Fruit fly (Drosophila melanogaster) whole organism, prepupa: ENCODE data around the gene CG42592.

Experiments used
- Blimp-1 ChIP-seq: fragments of 200-800 bp; sonication (Bioruptor generic); optimal IDR thresholded peaks from 3 replicates; lab custom pipeline; 2017; ENCODE audit warnings: missing biosample characterization, missing genetic modification characterization, mild to moderate bottlenecking, moderate library complexity, missing genetic modification reagents
- CG10631 ChIP-seq: fragments of 200-800 bp; sonication (Bioruptor generic); optimal IDR thresholded peaks from 2 replicates; lab custom pipeline; 2016; ENCODE audit warnings: missing biosample characterization, missing genetic modification characterization
- CG11762 ChIP-seq: fragments of 200-800 bp; sonication (Bioruptor generic); optimal IDR thresholded peaks from 3 replicates; lab custom pipeline; 2016; ENCODE audit warnings: missing biosample characterization, missing genetic modification characterization; ENCODE audit not compliant: insufficient read depth
- CG15336 ChIP-seq: fragments of 200-800 bp; sonication (Bioruptor generic); IDR thresholded peaks from 2 replicates; pipeline ENCODE4 v1.3.6; 2022; ENCODE audit warnings: missing biosample characterization, missing genetic modification characterization
- CG1621 ChIP-seq: fragments of 200-800 bp; sonication (Bioruptor generic); optimal IDR thresholded peaks from 3 replicates; lab custom pipeline; 2018; ENCODE audit warnings: missing biosample characterization, mild to moderate bottlenecking, missing genetic modification characterization
- CG31627 ChIP-seq: fragments of 200-800 bp; sonication (Bioruptor generic); optimal IDR thresholded peaks from 3 replicates; lab custom pipeline; 2016; ENCODE audit warnings: missing biosample characterization, missing genetic modification characterization
- CG6163 ChIP-seq: fragments of 200-800 bp; sonication (Bioruptor generic); IDR thresholded peaks from 3 replicates; pipeline ENCODE4 v1.3.6; 2022; ENCODE audit warnings: missing biosample characterization, missing genetic modification characterization
- CG6792 ChIP-seq: fragments of 200-800 bp; sonication (Bioruptor generic); optimal IDR thresholded peaks from 3 replicates; lab custom pipeline; 2016; ENCODE audit warnings: missing biosample characterization, missing genetic modification characterization
- CG8119 ChIP-seq: fragments of 200-800 bp; sonication (Bioruptor generic); IDR thresholded peaks from 3 replicates; pipeline ENCODE4 v1.3.6; 2022; ENCODE audit warnings: missing biosample characterization, missing genetic modification characterization
- CG9139 ChIP-seq: fragments of 200-800 bp; sonication (Bioruptor generic); optimal IDR thresholded peaks from 3 replicates; lab custom pipeline; 2017; ENCODE audit warnings: missing biosample characterization, mild to moderate bottlenecking, missing genetic modification characterization
- Eip75B ChIP-seq: fragments of 200-800 bp; sonication (Bioruptor generic); optimal IDR thresholded peaks from 3 replicates; lab custom pipeline; 2016; ENCODE audit warnings: missing biosample characterization, missing genetic modification characterization
- Eip78C ChIP-seq: fragments of 200-800 bp; sonication (Bioruptor generic); peaks from one replicate; lab custom pipeline; 2016; ENCODE audit warnings: missing biosample characterization, missing genetic modification characterization
- Eip93F ChIP-seq: fragments of 200-800 bp; sonication (Bioruptor generic); optimal IDR thresholded peaks from 2 replicates; lab custom pipeline; 2016; ENCODE audit warnings: missing biosample characterization, mild to moderate bottlenecking, missing genetic modification characterization
- Ets21C ChIP-seq: fragments of 200-800 bp; sonication (Bioruptor generic); optimal IDR thresholded peaks from 3 replicates; lab custom pipeline; 2016; ENCODE audit warnings: missing biosample characterization, missing genetic modification characterization
- Gug ChIP-seq: fragments of 200-800 bp; sonication (Bioruptor generic); IDR thresholded peaks from 2 replicates; pipeline ENCODE4 v1.3.6; 2022; ENCODE audit warnings: missing biosample characterization, missing genetic modification characterization
- Hr39 ChIP-seq: fragments of 200-800 bp; sonication (Bioruptor generic); optimal IDR thresholded peaks from 2 replicates; lab custom pipeline; 2016; ENCODE audit warnings: missing biosample characterization, missing genetic modification characterization
- Hr4 ChIP-seq: fragments of 200-800 bp; sonication (Bioruptor generic); optimal IDR thresholded peaks from 3 replicates; lab custom pipeline; 2016; ENCODE audit warnings: missing biosample characterization, missing genetic modification characterization
- Lpt ChIP-seq: fragments of 200-800 bp; sonication (Bioruptor generic); optimal IDR thresholded peaks from 3 replicates; lab custom pipeline; 2016; ENCODE audit warnings: missing biosample characterization, missing genetic modification characterization
- Sox14 ChIP-seq: fragments of 200-800 bp; sonication (Bioruptor generic); optimal IDR thresholded peaks from 3 replicates; lab custom pipeline; 2016; ENCODE audit warnings: missing biosample characterization, missing genetic modification characterization
- cyc ChIP-seq: fragments of 200-800 bp; sonication (Bioruptor generic); optimal IDR thresholded peaks from 3 replicates; lab custom pipeline; 2016; ENCODE audit warnings: missing biosample characterization, missing genetic modification characterization
- dac ChIP-seq: fragments of 200-800 bp; sonication (Bioruptor generic); optimal IDR thresholded peaks from 2 replicates; lab custom pipeline; 2017; ENCODE audit warnings: missing biosample characterization, mild to moderate bottlenecking, missing genetic modification characterization
- dsx ChIP-seq: fragments of 200-800 bp; optimal IDR thresholded peaks from 3 replicates; lab custom pipeline; 2019; ENCODE audit warnings: missing biosample characterization, mild to moderate bottlenecking, missing genetic modification characterization, moderate library complexity; ENCODE audit not compliant: poor library complexity, severe bottlenecking
- esn ChIP-seq: fragments of 200-800 bp; sonication (Bioruptor generic); optimal IDR thresholded peaks from 2 replicates; lab custom pipeline; 2016; ENCODE audit warnings: missing biosample characterization, mild to moderate bottlenecking, missing genetic modification characterization, moderate library complexity
- fd59A ChIP-seq: fragments of 200-800 bp; sonication (Bioruptor generic); optimal IDR thresholded peaks from 2 replicates; lab custom pipeline; 2017; ENCODE audit warnings: missing biosample characterization, mild to moderate bottlenecking, missing genetic modification characterization, missing genetic modification reagents
- fd85E ChIP-seq: fragments of 200-800 bp; sonication (Bioruptor generic); optimal IDR thresholded peaks from 3 replicates; lab custom pipeline; 2016; ENCODE audit warnings: missing biosample characterization, missing genetic modification characterization
- fkh ChIP-seq: fragments of 200-800 bp; sonication (Bioruptor generic); optimal IDR thresholded peaks from 3 replicates; lab custom pipeline; 2017; ENCODE audit warnings: missing biosample characterization, mild to moderate bottlenecking, missing genetic modification characterization, moderate library complexity
- lz ChIP-seq: fragments of 200-800 bp; sonication (Bioruptor generic); optimal IDR thresholded peaks from 3 replicates; lab custom pipeline; 2016; ENCODE audit warnings: missing biosample characterization, missing genetic modification characterization
- net ChIP-seq: fragments of 200-800 bp; sonication (Bioruptor generic); optimal IDR thresholded peaks from 3 replicates; lab custom pipeline; 2016; ENCODE audit warnings: missing biosample characterization, missing genetic modification characterization
- pdm3 ChIP-seq: fragments of 200-800 bp; sonication (Bioruptor generic); optimal IDR thresholded peaks from 3 replicates; lab custom pipeline; 2016; ENCODE audit warnings: missing biosample characterization, missing genetic modification characterization
- spab ChIP-seq: fragments of 200-800 bp; sonication (Bioruptor generic); optimal IDR thresholded peaks from 2 replicates; lab custom pipeline; 2017; ENCODE audit warnings: missing biosample characterization, mild to moderate bottlenecking, missing genetic modification characterization, missing genetic modification reagents
- svp ChIP-seq: fragments of 200-800 bp; sonication (Bioruptor generic); peaks from one replicate; lab custom pipeline; 2016; ENCODE audit warnings: missing biosample characterization, missing genetic modification characterization

The CG42592 gene

dm6 chr3R:29835710-29836049, 408 bp downstream of the CG42592 start, which contains the start of gene Prtl99C:
TSS of gene Prtl99C (plus strand) at chr3R:29835950.
- no peak for TF ChIP-seq CG11762 (GFP tag; lab: Kevin White, UChicago)
- TF ChIP-seq CG15336 (GFP tag; lab: Robert Waterston, UW): no peak
- TF ChIP-seq CG8119 (GFP tag; lab: Robert Waterston, UW): no peak
- no peak for TF ChIP-seq spab (GFP tag; lab: Kevin White, UChicago)
- TF ChIP-seq CG31627 (GFP tag; lab: Kevin White, UChicago): no peak
- no peak for TF ChIP-seq Lpt (GFP tag; lab: Kevin White, UChicago)
- TF ChIP-seq cyc: no peak
- TF ChIP-seq Ets21C (GFP tag; lab: Kevin White, UChicago): no peak
- TF ChIP-seq svp (GFP tag; lab: Kevin White, UChicago): no peak
- no peak for TF ChIP-seq CG9139 (GFP tag; lab: Kevin White, UChicago)
- TF ChIP-seq fd85E: no peak
- TF ChIP-seq Gug (GFP tag; lab: Robert Waterston, UW): no peak
- no peak for TF ChIP-seq Eip93F
- no peak for TF ChIP-seq pdm3 (GFP tag; lab: Kevin White, UChicago)

- TF ChIP-seq CG10631 (GFP tag; lab: Kevin White, UChicago): peak; percentile 1
- peak; percentile 16 for TF ChIP-seq esn (GFP tag; lab: Kevin White, UChicago)
- TF ChIP-seq CG6792 (GFP tag; lab: Kevin White, UChicago): no peak
- TF ChIP-seq CG1621 (tag; lab: Kevin White, UChicago): peak; percentile 30
- no peak for TF ChIP-seq dsx (GFP tag; lab: Kevin White, UChicago)
- no peak for TF ChIP-seq CG31627 (GFP tag; lab: Kevin White, UChicago)
- TF ChIP-seq Eip75B: no peak
- TF ChIP-seq Hr39: no peak
- no peak for TF ChIP-seq CG6163 (GFP tag; lab: Robert Waterston, UW)
- TF ChIP-seq Sox14: peak; percentile 1
- no peak for TF ChIP-seq dac
- no peak for TF ChIP-seq fd59A (GFP tag; lab: Kevin White, UChicago)
- TF ChIP-seq fkh (GFP tag; lab: Kevin White, UChicago): no peak
- no peak for TF ChIP-seq Hr4
Observed at dm6 chr3R:29834759-29835709, 1.1 kb downstream of the CG42592 start, which contains the start of gene Atg16. TSS of gene Atg16 (minus strand) at chr3R:29835101.

dm6 chr3R:29830925-29831324, 5.2 kb downstream of the CG42592 start:
- TF ChIP-seq lz (GFP tag; lab: Kevin White, UChicago): no peak
- peak; percentile 37 for TF ChIP-seq Eip78C
- TF ChIP-seq Sox14: no peak
- TF ChIP-seq fkh (GFP tag; lab: Kevin White, UChicago): peak; percentile 84
- no peak for TF ChIP-seq Hr4

dm6 chr3R:29829228-29829786, 6.8 kb downstream of the CG42592 start:
- TF ChIP-seq Hr4 (no peak), CG8119 (GFP tag; lab: Robert Waterston, UW) (peak; percentile 29; the same call in 1 of the 3 replicates), Blimp-1 (GFP tag; lab: Kevin White, UChicago) (no peak), CG10631 (GFP tag; lab: Kevin White, UChicago) (no peak), net (GFP tag; lab: Kevin White, UChicago) (no peak), CG6163 (GFP tag; lab: Robert Waterston, UW) (no peak), fd85E (no peak), Eip78C (peak; percentile 26)
